Worm (Caenorhabditis elegans): Measurements from ENCODE around the gene fbxa-202.

fbxa-202 gene

DNA sequence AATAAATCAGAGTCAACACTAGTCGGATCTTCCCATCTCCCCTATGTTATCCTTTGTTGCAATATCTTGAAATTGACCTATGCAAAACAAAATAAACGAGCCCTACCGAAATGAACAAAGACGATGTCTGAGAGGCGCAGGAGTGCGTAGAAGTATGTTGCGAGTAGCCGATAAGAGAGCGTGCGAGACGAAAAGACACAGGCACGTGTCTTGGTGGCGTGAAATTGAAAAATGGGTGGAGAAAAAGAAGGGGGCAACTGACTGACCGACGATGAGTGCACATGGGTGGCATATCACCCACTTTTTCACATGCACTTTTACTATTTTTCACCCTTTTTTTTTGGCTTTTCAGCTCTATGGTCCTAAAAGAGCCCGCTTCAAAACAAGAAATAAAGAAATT lies 21.1 kb downstream of the fbxa-202 start (continued):
- TF ChIP-seq ceh-90 (tag; optimal IDR thresholded peaks at IDR 0.05) (no peak), nhr-11 (tag; optimal IDR thresholded peaks at IDR 0.05) (no peak), tbx-2 (tag; optimal IDR thresholded peaks at IDR 0.05) (peak; percentile 1), nhr-20 (tag; optimal IDR thresholded peaks at IDR 0.05) (peak; percentile 28), Y116A8C.19 (tag; optimal IDR thresholded peaks at IDR 0.05; ENCODE audit: borderline replicate concordance) (no peak), swsn-7 (tag; optimal IDR thresholded peaks at IDR 0.05) (peak; percentile 9)

DNA sequence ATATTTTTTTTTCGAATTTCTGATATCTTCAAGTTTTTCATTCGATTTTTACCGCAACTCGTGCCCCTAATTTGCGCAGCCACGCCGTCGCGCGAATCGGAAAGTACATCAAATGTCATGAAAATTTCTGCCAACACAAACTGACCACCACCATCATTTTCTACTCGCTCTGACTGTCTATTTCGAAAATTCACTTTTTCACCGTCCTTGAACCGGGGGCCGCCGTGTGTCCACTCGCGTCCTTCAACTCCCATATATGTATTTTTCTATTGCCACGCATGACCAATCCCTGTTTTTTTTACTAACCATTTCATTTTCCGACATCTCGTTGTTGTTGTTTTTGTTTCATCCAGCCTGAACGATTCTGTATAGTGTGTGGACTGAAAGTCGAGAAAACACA lies 22.5 kb downstream of the fbxa-202 start:
- TF ChIP-seq nhr-71 (tag; optimal IDR thresholded peaks at IDR 0.05) (peak; percentile 34), lin-35 (GFP tag; optimal IDR thresholded peaks at IDR 0.05) (peak in 1 of 2 experiments; percentile 13), blmp-1 (tag; optimal IDR thresholded peaks at IDR 0.05) (peak; percentile 97), aha-1 (tag; optimal IDR thresholded peaks at IDR 0.05) (no peak), pqm-1 (tag; optimal IDR thresholded peaks at IDR 0.05) (no peak), nhr-19 (GFP tag; conservative IDR thresholded peaks at IDR 0.05) (peak; percentile 13), unc-130 (tag; optimal IDR thresholded peaks at IDR 0.05) (peak; percentile 6), mdl-1 (tag; optimal IDR thresholded peaks at IDR 0.05) (no peak), C34B4.2 (tag; optimal IDR thresholded peaks at IDR 0.05) (no peak), zag-1 (tag; optimal IDR thresholded peaks at IDR 0.05) (no peak), nhr-20 (tag; optimal IDR thresholded peaks at IDR 0.05) (peak; percentile 58), nhr-237 (tag; optimal IDR thresholded peaks at IDR 0.05) (no peak), efl-1 (optimal IDR thresholded peaks at IDR 0.05) (no peak), efl-1 (GFP tag; optimal IDR thresholded peaks at IDR 0.05 in 1 of 2) (peak in 1 of 2 experiments; percentile 82), lin-14 (GFP tag; optimal IDR thresholded peaks at IDR 0.05) (peak; percentile 78), nhr-85 (tag) (peak; percentile 30), nhr-12 (tag; optimal IDR thresholded peaks at IDR 0.05) (no peak), Y116A8C.19 (tag; optimal IDR thresholded peaks at IDR 0.05; ENCODE audit: borderline replicate concordance) (no peak), snu-23 (GFP tag; optimal IDR thresholded peaks at IDR 0.05) (peak; percentile 41), mep-1 (tag; optimal IDR thresholded peaks at IDR 0.05) (peak; percentile 26), nhr-90 (tag; optimal IDR thresholded peaks at IDR 0.05; ENCODE audit: poor library complexity) (peak; percentile 1)

- TF ChIP-seq dsc-1 (tag; optimal IDR thresholded peaks at IDR 0.05) (no peak), zag-1 (tag; optimal IDR thresholded peaks at IDR 0.05) (no peak), skn-1 (tag; optimal IDR thresholded peaks at IDR 0.05) (no peak), fos-1 (tag; optimal IDR thresholded peaks at IDR 0.05) (no peak), sptf-1 (tag; optimal IDR thresholded peaks at IDR 0.05) (no peak), unc-62 (GFP tag; optimal IDR thresholded peaks at IDR 0.05) (no peak), lin-14 (GFP tag; optimal IDR thresholded peaks at IDR 0.05) (peak; percentile 47), isw-1 (GFP tag; IDR thresholded peaks at IDR 0.05) (no peak), lir-3 (tag; optimal IDR thresholded peaks at IDR 0.05; ENCODE audit: poor library complexity) (no peak), snpc-4 (tag; optimal IDR thresholded peaks at IDR 0.05) (no peak), nhr-237 (tag; optimal IDR thresholded peaks at IDR 0.05) (no peak), irx-1 (tag; optimal IDR thresholded peaks at IDR 0.05) (no peak), blmp-1 (tag; optimal IDR thresholded peaks at IDR 0.05) (peak; percentile 65), pax-3 (tag; optimal IDR thresholded peaks at IDR 0.05) (no peak)
Observed at ce11 chrV:6350109-6350508, 23.0 kb downstream of the fbxa-202 start.

- no peak for TF ChIP-seq zip-4 (GFP tag; optimal IDR thresholded peaks at IDR 0.05)
- peak; percentile 100 for TF ChIP-seq blmp-1 (tag; optimal IDR thresholded peaks at IDR 0.05)
Observed at ce11 chrV:6351122-6351521, 24.0 kb downstream of the fbxa-202 start.

- TF ChIP-seq blmp-1 (tag; optimal IDR thresholded peaks at IDR 0.05) (peak; percentile 100), nhr-85 (tag) (peak; percentile 29), swsn-7 (tag; optimal IDR thresholded peaks at IDR 0.05) (no peak)
Observed at ce11 chrV:6352350-6352749, 25.3 kb downstream of the fbxa-202 start.

All from whole organism, L1 larva.